Fruit fly (Drosophila melanogaster): ENCODE data around the gene CG8757.

DNA sequence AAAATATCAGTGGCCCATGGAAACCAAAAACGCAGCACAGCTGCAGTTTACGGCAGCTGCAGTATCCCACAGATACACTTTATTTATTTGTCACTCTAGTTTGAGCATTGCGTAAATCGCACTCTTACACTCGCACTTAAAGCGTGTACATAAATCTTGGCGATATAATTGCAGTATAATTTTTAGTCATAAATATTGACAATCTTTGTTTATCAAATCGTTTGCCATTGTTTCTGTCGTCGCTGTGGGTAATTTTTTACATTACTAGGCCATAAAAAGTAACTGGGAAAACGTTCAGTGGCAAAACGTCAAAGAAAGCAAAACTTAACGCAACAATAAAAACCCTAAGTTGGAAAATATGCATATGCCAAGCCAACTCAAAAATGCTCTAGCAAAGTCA, 35.9 kb upstream of the CG8757 start:
- no peak for TF ChIP-seq Myc (optimal IDR thresholded peaks at IDR 0.05)
- TF ChIP-seq fru (GFP tag; optimal IDR thresholded peaks at IDR 0.05), result no peak
- no peak for TF ChIP-seq Dfd (GFP tag; optimal IDR thresholded peaks at IDR 0.05)
- TF ChIP-seq br (GFP tag; optimal IDR thresholded peaks at IDR 0.05), result no peak
- TF ChIP-seq Dif (GFP tag; optimal IDR thresholded peaks at IDR 0.05; ENCODE audit: partially characterized antibody), result no peak
- TF ChIP-seq Hr78 (GFP tag; optimal IDR thresholded peaks at IDR 0.05), result no peak
- TF ChIP-seq sv (GFP tag; optimal IDR thresholded peaks at IDR 0.05), result no peak
- no peak for TF ChIP-seq dmrt93B (GFP tag; optimal IDR thresholded peaks at IDR 0.05)
